Fruit fly (Drosophila melanogaster) whole organism, embryonic: ENCODE measurements around the gene CSN1b.

Experiments used
- Bteb2 ChIP-seq: fragments of 200-800 bp; sonication (Bioruptor generic); optimal IDR thresholded peaks from 2 replicates; lab custom pipeline; 2016; ENCODE audit warnings: missing biosample characterization, missing genetic modification characterization
- CG12659 ChIP-seq: fragments of 200-800 bp; sonication (Bioruptor generic); optimal IDR thresholded peaks from 3 replicates; lab custom pipeline; 2017; ENCODE audit warnings: mild to moderate bottlenecking, missing biosample characterization, missing genetic modification reagents, missing genetic modification characterization
- CG12769 ChIP-seq: fragments of 200-800 bp; sonication (Bioruptor generic); optimal IDR thresholded peaks from 2 replicates; lab custom pipeline; 2019; ENCODE audit warnings: missing biosample characterization, mild to moderate bottlenecking, missing genetic modification characterization, moderate library complexity
- CG12942 ChIP-seq: fragments of 200-800 bp; sonication (Bioruptor generic); optimal IDR thresholded peaks from 3 replicates; lab custom pipeline; 2016; ENCODE audit warnings: missing biosample characterization, missing genetic modification characterization
- CG13287 ChIP-seq: fragments of 200-800 bp; sonication (Bioruptor generic); IDR thresholded peaks from 2 replicates; pipeline ENCODE4 v1.3.6; 2022; ENCODE audit warnings: missing biosample characterization, missing genetic modification characterization; ENCODE audit not compliant: partially characterized antibody
- CG1529 ChIP-seq: fragments of 200-800 bp; sonication (Bioruptor generic); optimal IDR thresholded peaks from 3 replicates; lab custom pipeline; 2018; ENCODE audit warnings: missing biosample characterization, missing genetic modification characterization
- CG15479 ChIP-seq: fragments of 200-800 bp; sonication (Bioruptor generic); optimal IDR thresholded peaks from 3 replicates; lab custom pipeline; 2019; ENCODE audit warnings: missing biosample characterization, mild to moderate bottlenecking, missing genetic modification characterization, moderate library complexity
- CG16813 ChIP-seq: fragments of 200-800 bp; sonication (Bioruptor generic); IDR thresholded peaks from 3 replicates; pipeline ENCODE4 v1.3.6; 2022; ENCODE audit warnings: missing biosample characterization, missing genetic modification characterization; ENCODE audit not compliant: partially characterized antibody
- CG17186 ChIP-seq: fragments of 200-800 bp; sonication (Bioruptor generic); optimal IDR thresholded peaks from 3 replicates; lab custom pipeline; 2017; ENCODE audit warnings: missing biosample characterization, missing genetic modification reagents, missing genetic modification characterization
- CG30403 ChIP-seq: fragments of 200-800 bp; sonication (Bioruptor generic); optimal IDR thresholded peaks from 3 replicates; lab custom pipeline; 2016; ENCODE audit warnings: missing biosample characterization, missing genetic modification characterization
- CG4707 ChIP-seq: fragments of 200-800 bp; sonication (Bioruptor generic); optimal IDR thresholded peaks from 2 replicates; lab custom pipeline; 2018; ENCODE audit warnings: missing biosample characterization, mild to moderate bottlenecking, missing genetic modification characterization, moderate library complexity
- CG4854 ChIP-seq: fragments of 200-800 bp; sonication (Bioruptor generic); optimal IDR thresholded peaks from 2 replicates; lab custom pipeline; 2016; ENCODE audit warnings: missing biosample characterization, missing genetic modification characterization, inconsistent platforms
- CG7556 ChIP-seq: fragments of 200-800 bp; sonication (Bioruptor generic); optimal IDR thresholded peaks from 2 replicates; lab custom pipeline; 2017; ENCODE audit warnings: missing biosample characterization, mild to moderate bottlenecking, missing genetic modification characterization
- CG8765 ChIP-seq: fragments of 200-800 bp; sonication (Bioruptor generic); IDR thresholded peaks from 2 replicates; pipeline ENCODE4 v1.3.6; 2022; ENCODE audit warnings: missing biosample characterization, missing genetic modification characterization
- Chrac-16 ChIP-seq: fragments of 200-800 bp; sonication (Bioruptor generic); optimal IDR thresholded peaks from 3 replicates; lab custom pipeline; 2016; ENCODE audit warnings: missing biosample characterization, missing genetic modification characterization
- CoRest ChIP-seq: fragments of 200-800 bp; sonication (Bioruptor generic); optimal IDR thresholded peaks from 3 replicates; lab custom pipeline; 2018; ENCODE audit warnings: missing biosample characterization, mild to moderate bottlenecking, missing genetic modification characterization, moderate library complexity
- Dbx ChIP-seq: fragments of 200-800 bp; sonication (Bioruptor generic); IDR thresholded peaks from 3 replicates; pipeline ENCODE4 v1.3.6; 2022; ENCODE audit warnings: missing biosample characterization, missing genetic modification characterization
- Doc2 ChIP-seq: fragments of 200-800 bp; sonication (Bioruptor generic); IDR thresholded peaks from 2 replicates; pipeline ENCODE4 v1.3.6; 2022; ENCODE audit warnings: missing biosample characterization, missing genetic modification characterization
- Fer2 ChIP-seq: fragments of 200-800 bp; sonication (Bioruptor generic); optimal IDR thresholded peaks from 2 replicates; lab custom pipeline; 2018; ENCODE audit warnings: missing biosample characterization, mild to moderate bottlenecking, missing genetic modification characterization, moderate library complexity
- HLH4C ChIP-seq: fragments of 200-800 bp; sonication (Bioruptor generic); IDR thresholded peaks from 3 replicates; pipeline ENCODE4 v1.3.6; 2022; ENCODE audit warnings: missing biosample characterization, missing genetic modification characterization; ENCODE audit not compliant: partially characterized antibody
- Hr78 ChIP-seq, 2 experiments: fragments of 200-800 bp in 1 of 2; fragments of >200 bp in 1 of 2; sonication (Bioruptor generic) in 1 of 2; optimal IDR thresholded peaks; 2 replicates each; lab custom pipeline; 2017 to 2019; ENCODE audit warnings: missing biosample characterization in 2 of 2, missing genetic modification characterization in 2 of 2, mild to moderate bottlenecking in 1 of 2, moderate library complexity in 1 of 2
- Med ChIP-seq: fragments of 200-800 bp; sonication (Bioruptor generic); peaks from one replicate; lab custom pipeline; 2016; ENCODE audit warnings: missing biosample characterization, missing genetic modification characterization, mild to moderate bottlenecking, inconsistent platforms, moderate library complexity
- PHDP ChIP-seq: fragments of 200-800 bp; sonication (Bioruptor generic); optimal IDR thresholded peaks from 3 replicates; lab custom pipeline; 2018; ENCODE audit warnings: missing biosample characterization, mild to moderate bottlenecking, missing genetic modification characterization, moderate library complexity
- Pdp1 ChIP-seq, 2 experiments: fragments of 200-800 bp; sonication (Bioruptor generic); optimal IDR thresholded peaks; 3 replicates each; lab custom pipeline; 2016; ENCODE audit warnings: missing biosample characterization in 2 of 2, missing genetic modification characterization in 2 of 2, mild to moderate bottlenecking in 1 of 2, moderate library complexity in 1 of 2
- YL-1 ChIP-seq: fragments of 200-800 bp; sonication (Bioruptor generic); optimal IDR thresholded peaks from 3 replicates; lab custom pipeline; 2017; ENCODE audit warnings: missing biosample characterization, mild to moderate bottlenecking, missing genetic modification characterization
- ap ChIP-seq: fragments of 200-800 bp; sonication (Bioruptor generic); IDR thresholded peaks from 2 replicates; pipeline ENCODE4 v1.3.6; 2022; ENCODE audit warnings: missing biosample characterization, missing genetic modification characterization
- chinmo ChIP-seq: fragments of 200-800 bp; sonication (Bioruptor generic); IDR thresholded peaks from 4 replicates; pipeline ENCODE4 v1.3.6; 2022; ENCODE audit warnings: missing biosample characterization, missing genetic modification characterization; ENCODE audit not compliant: partially characterized antibody
- cwo ChIP-seq: fragments of 200-800 bp; sonication (Bioruptor generic); optimal IDR thresholded peaks from 3 replicates; lab custom pipeline; 2017; ENCODE audit warnings: missing biosample characterization, missing genetic modification characterization, mild to moderate bottlenecking, moderate library complexity, missing genetic modification reagents
- nau ChIP-seq: fragments of 200-800 bp; sonication (Bioruptor generic); optimal IDR thresholded peaks from 3 replicates; lab custom pipeline; 2017; ENCODE audit warnings: missing biosample characterization, mild to moderate bottlenecking, missing genetic modification characterization, missing genetic modification reagents
- phol ChIP-seq: fragments of 200-800 bp; sonication (Bioruptor generic); optimal IDR thresholded peaks from 3 replicates; lab custom pipeline; 2018; ENCODE audit warnings: missing biosample characterization, mild to moderate bottlenecking, missing genetic modification characterization, moderate library complexity
- sens ChIP-seq: fragments of 200-800 bp; sonication (Bioruptor generic); peaks from one replicate; lab custom pipeline; 2016; ENCODE audit warnings: missing biosample characterization, missing genetic modification characterization
- slou ChIP-seq: fragments of 200-800 bp; sonication (Bioruptor generic); optimal IDR thresholded peaks from 3 replicates; lab custom pipeline; 2016; ENCODE audit warnings: missing biosample characterization, missing genetic modification characterization
- tap ChIP-seq: fragments of 200-800 bp; optimal IDR thresholded peaks from 3 replicates; lab custom pipeline; 2019; ENCODE audit warnings: missing biosample characterization, mild to moderate bottlenecking, missing genetic modification characterization, moderate library complexity
- vnd ChIP-seq: fragments of 200-800 bp; sonication (Bioruptor generic); IDR thresholded peaks from 3 replicates; pipeline ENCODE4 v1.3.6; 2022; ENCODE audit warnings: missing biosample characterization, missing genetic modification characterization; ENCODE audit not compliant: partially characterized antibody
- vvl ChIP-seq: fragments of 200-800 bp; sonication (Bioruptor generic); IDR thresholded peaks from 2 replicates; pipeline ENCODE4 v1.3.6; 2022; ENCODE audit warnings: missing biosample characterization, missing genetic modification characterization
- wdn ChIP-seq: fragments of 200-800 bp; sonication (Bioruptor generic); IDR thresholded peaks from 2 replicates; pipeline ENCODE4 v1.3.6; 2022; ENCODE audit warnings: missing biosample characterization, missing genetic modification characterization
- zen ChIP-seq: fragments of 200-800 bp; sonication (Bioruptor generic); optimal IDR thresholded peaks from 3 replicates; lab custom pipeline; 2018; ENCODE audit warnings: missing biosample characterization, mild to moderate bottlenecking, missing genetic modification characterization, moderate library complexity

CSN1b gene

DNA sequence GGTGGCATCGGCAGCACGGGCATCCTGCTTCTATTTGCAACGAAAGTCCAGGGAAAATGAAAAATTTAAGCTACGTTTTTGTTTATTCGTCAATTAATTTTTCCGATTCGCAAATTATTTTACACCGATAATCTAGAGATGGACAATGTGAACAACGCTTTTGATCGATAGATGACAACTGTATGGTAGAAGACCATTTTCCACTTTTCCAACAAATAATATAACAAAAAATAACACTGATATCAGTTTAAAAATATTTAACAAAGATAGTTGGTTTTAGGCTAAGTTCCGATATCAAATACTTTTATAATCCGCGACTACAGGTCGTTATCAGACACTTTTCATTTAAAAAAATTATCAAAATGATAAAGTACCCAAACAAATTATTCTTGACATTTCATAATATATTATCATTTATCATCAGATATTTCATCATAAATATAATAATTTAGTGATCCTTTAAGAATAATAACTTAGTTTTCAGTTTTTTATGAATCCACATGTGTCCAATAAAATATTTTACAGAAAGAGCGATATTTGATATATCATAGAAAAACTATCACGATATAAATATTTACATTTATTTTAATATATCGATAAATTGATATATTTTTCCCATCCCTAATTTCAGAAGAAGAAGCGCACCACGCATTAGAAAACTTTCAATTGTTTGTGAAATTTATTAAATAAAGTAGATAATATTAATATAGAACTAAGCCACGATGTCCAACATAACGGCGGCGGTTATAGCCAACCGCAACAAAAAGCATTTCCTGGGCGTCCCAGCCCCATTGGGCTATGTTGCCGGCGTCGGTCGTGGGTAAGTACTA lies at the start of gene CSN1b, which contains the start of gene Prp6 (continued):
- no peak for TF ChIP-seq sens (GFP tag; lab: Kevin White, UChicago)
- no peak for TF ChIP-seq slou (GFP tag; lab: Kevin White, UChicago)
- TF ChIP-seq CG13287 (GFP tag; lab: Robert Waterston, UW), result peak; percentile 41
- no peak for TF ChIP-seq CG1529
- no peak for TF ChIP-seq PHDP (tag; lab: Kevin White, UChicago)
- peak; percentile 52 for TF ChIP-seq CG12659
- TF ChIP-seq CG12769 (tag; lab: Kevin White, UChicago), result no peak
- TF ChIP-seq CG16813 (GFP tag; lab: Robert Waterston, UW), result peak; percentile 60; the same call in 2 of the 3 replicates
- no peak for TF ChIP-seq Bteb2 (GFP tag; lab: Kevin White, UChicago)
- TF ChIP-seq CG4854, result no peak
- no peak for TF ChIP-seq CG8765 (GFP tag; lab: Robert Waterston, UW)
- TF ChIP-seq CG30403, result peak; percentile 37
- TF ChIP-seq Chrac-16 (GFP tag; lab: Kevin White, UChicago), result no peak
- peak; percentile 46 for TF ChIP-seq CoRest (tag; lab: Kevin White, UChicago)
- TF ChIP-seq vnd (GFP tag; lab: Robert Waterston, UW), result peak; percentile 51; the same call in 1 of the 3 replicates
- TF ChIP-seq phol (tag; lab: Kevin White, UChicago), result peak; percentile 36
- no peak for TF ChIP-seq ap (GFP tag; lab: Robert Waterston, UW)

DNA sequence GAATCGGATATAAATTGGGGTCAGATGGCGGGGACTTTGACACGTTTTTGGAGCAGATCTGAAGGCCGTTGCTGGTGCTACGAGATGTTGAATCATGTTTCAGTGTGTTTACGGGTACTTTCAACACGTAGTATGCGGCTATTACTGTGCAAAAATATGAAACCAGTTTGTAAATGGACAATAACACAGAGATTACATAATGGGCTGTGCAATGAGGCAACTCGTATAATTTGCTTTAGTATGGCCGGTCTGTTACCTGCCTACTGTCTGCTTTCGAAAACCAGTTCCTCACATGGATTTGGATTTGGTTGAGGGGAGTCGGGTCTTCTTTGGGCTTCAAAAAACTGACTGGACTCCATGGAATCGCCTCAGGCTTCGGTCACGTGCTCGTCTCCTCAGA lies 47.7 kb upstream of the CSN1b start:
- no peak for TF ChIP-seq Dbx
- no peak for TF ChIP-seq CG7556
- peak in 1 of 2 experiments; percentile 87 for TF ChIP-seq Pdp1 (GFP tag; optimal IDR thresholded peaks at IDR 0.05; lab: Kevin White, UChicago)
- TF ChIP-seq CG12942 (GFP tag; lab: Kevin White, UChicago), result no peak
- TF ChIP-seq CG17186 (GFP tag; lab: Kevin White, UChicago), result no peak
- no peak for TF ChIP-seq nau (GFP tag; lab: Kevin White, UChicago)
- TF ChIP-seq CG15479 (GFP tag; lab: Kevin White, UChicago), result no peak
- TF ChIP-seq vvl (GFP tag; lab: Robert Waterston, UW), result 0 out of 2 replicates have a peak, but pooled peaks have one; percentile 42
- TF ChIP-seq Med (GFP tag; lab: Kevin White, UChicago), result no peak
- no peak for TF ChIP-seq CG4707 (GFP tag; lab: Kevin White, UChicago)
- TF ChIP-seq wdn (GFP tag; lab: Robert Waterston, UW), result no peak
- peak in 1 of 2 experiments; percentile 25 for TF ChIP-seq Hr78 (GFP tag; optimal IDR thresholded peaks at IDR 0.05; lab: Kevin White, UChicago)
- 0 out of 4 replicates have a peak, but pooled peaks have one; percentile 50 for TF ChIP-seq chinmo (GFP tag; lab: Robert Waterston, UW)
- TF ChIP-seq Fer2 (tag; lab: Kevin White, UChicago), result no peak
- no peak for TF ChIP-seq Doc2 (GFP tag; lab: Robert Waterston, UW)
- no peak for TF ChIP-seq HLH4C (GFP tag; lab: Robert Waterston, UW)
- no peak for TF ChIP-seq tap (tag; lab: Kevin White, UChicago)
- TF ChIP-seq cwo, result peak; percentile 84
- no peak for TF ChIP-seq YL-1
- no peak for TF ChIP-seq zen (tag; lab: Kevin White, UChicago)
